Fruit fly (Drosophila melanogaster) whole organism, embryonic: ENCODE results near the gene CG6511.

Experiments
- CG18619 ChIP-seq: fragments of 200-800 bp; sonication (Bioruptor generic); optimal IDR thresholded peaks from 3 replicates; lab custom pipeline; 2017; ENCODE audit warnings: missing biosample characterization, mild to moderate bottlenecking, missing genetic modification characterization
- aop ChIP-seq: fragments of 200-800 bp; sonication (Bioruptor generic); IDR thresholded peaks from 2 replicates; pipeline ENCODE4 v1.3.6; 2022; ENCODE audit warnings: missing biosample characterization, missing genetic modification characterization

- no peak for TF ChIP-seq CG18619 (GFP tag; lab: Kevin White, UChicago)
- no peak for TF ChIP-seq aop
These were observed 2.5 kb upstream of the CG6511 start for dm6 chr3L:8718602-8719001.
